Worm (Caenorhabditis elegans) whole organism, L3 larva: ENCODE measurements around the gene inpp-4B.

Experiments
- ama-1 ChIP-seq: fragments of 150-350 bp; optimal IDR thresholded peaks from 2 replicates; lab custom pipeline; 2018
- ceh-82 ChIP-seq: fragments of 150-350 bp; optimal IDR thresholded peaks from 2 replicates; lab custom pipeline; 2014; ENCODE audit warnings: missing biosample characterization, missing genetic modification characterization
- elt-3 ChIP-seq, 3 experiments: fragments of 150-350 bp in 1 of 3; sonication (generic microtip) in 2 of 3; optimal IDR thresholded peaks; 2 replicates in 2 of 3; 4 replicates in 1 of 3; lab custom pipeline; 2014 to 2017; ENCODE audit warnings: missing biosample characterization in 3 of 3, missing genetic modification characterization in 3 of 3
- fkh-10 ChIP-seq: sonication (generic microtip); optimal IDR thresholded peaks from 2 replicates; lab custom pipeline; 2017; ENCODE audit warnings: missing biosample characterization, missing genetic modification reagents, missing genetic modification characterization
- fos-1 ChIP-seq: fragments of 150-350 bp; optimal IDR thresholded peaks from 2 replicates; lab custom pipeline; 2014; ENCODE audit warnings: missing biosample characterization, missing genetic modification characterization
- lin-15B ChIP-seq: fragments of 150-350 bp; optimal IDR thresholded peaks from 2 replicates; lab custom pipeline; 2014; ENCODE audit warnings: missing biosample characterization, missing genetic modification characterization
- nhr-11 ChIP-seq: fragments of 150-350 bp; optimal IDR thresholded peaks from 2 replicates; lab custom pipeline; 2014; ENCODE audit warnings: missing biosample characterization, missing genetic modification characterization
- nhr-12 ChIP-seq: fragments of 150-350 bp; optimal IDR thresholded peaks from 2 replicates; lab custom pipeline; 2014; ENCODE audit warnings: missing biosample characterization, missing genetic modification characterization
- pha-4 ChIP-seq: fragments of 150-350 bp; optimal IDR thresholded peaks from 2 replicates; lab custom pipeline; 2014; ENCODE audit warnings: missing biosample characterization, missing genetic modification reagents, missing genetic modification characterization
- unc-39 ChIP-seq: sonication (generic microtip); optimal IDR thresholded peaks from 4 replicates; lab custom pipeline; 2017; ENCODE audit warnings: missing biosample characterization, missing genetic modification characterization
- unc-62 ChIP-seq: fragments of 150-350 bp; sonication (generic microtip); optimal IDR thresholded peaks from 4 replicates; lab custom pipeline; 2014; ENCODE audit warnings: missing biosample characterization, missing genetic modification reagents, missing genetic modification characterization
- zag-1 ChIP-seq: fragments of 150-350 bp; optimal IDR thresholded peaks from 2 replicates; lab custom pipeline; 2014; ENCODE audit warnings: missing biosample characterization, missing genetic modification characterization

- TF ChIP-seq unc-39 (tag; lab: Kevin White, UChicago) = no peak
- TF ChIP-seq nhr-11 = no peak
- TF ChIP-seq pha-4 (tag; lab: Kevin White, UChicago) = no peak
- no peak for TF ChIP-seq zag-1 (tag; lab: Kevin White, UChicago)
- no peak for TF ChIP-seq fos-1
- no peak for TF ChIP-seq lin-15B
- TF ChIP-seq ceh-82 (tag; lab: Kevin White, UChicago) = no peak
- no peak for TF ChIP-seq unc-62 (GFP tag; lab: Kevin White, UChicago)
- no peak for TF ChIP-seq elt-3 (tag; optimal IDR thresholded peaks at IDR 0.05; lab: Kevin White, UChicago)
- no peak for TF ChIP-seq fkh-10 (GFP tag; lab: Kevin White, UChicago)
- TF ChIP-seq nhr-12 = no peak
- no peak for TF ChIP-seq ama-1 (lab: Kevin White, UChicago)
Observed at ce11 chrIII:10289790-10290189, 23.1 kb upstream of the inpp-4B start.
